Worm (Caenorhabditis elegans): Measurements from ENCODE around the gene csq-1.

Gene csq-1

DNA sequence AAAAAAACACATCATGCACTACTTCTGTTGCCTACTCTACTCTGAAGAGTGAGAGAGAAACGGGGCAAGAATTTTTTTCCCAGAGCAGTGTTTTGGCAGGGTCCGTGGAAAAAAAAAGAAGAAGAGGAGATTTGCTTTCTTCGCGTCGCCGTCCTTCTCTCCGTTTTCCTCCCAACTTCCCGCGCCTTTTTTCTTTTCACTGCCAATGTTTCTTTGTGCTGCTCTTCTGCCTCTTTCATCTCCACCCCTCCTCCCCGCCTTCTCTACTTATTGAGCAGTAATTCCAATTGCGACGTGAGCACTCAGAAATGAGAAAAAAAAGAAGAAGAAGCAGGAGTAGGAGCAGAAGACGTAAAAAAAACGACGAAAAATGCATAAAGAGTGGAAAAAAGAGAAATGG lies 44.7 kb upstream of the csq-1 start (continued):
- peak; percentile 30 for TF ChIP-seq pag-3 (tag; optimal IDR thresholded peaks at IDR 0.05; ENCODE audit: borderline replicate concordance)
- TF ChIP-seq unc-3 (GFP tag; conservative IDR thresholded peaks at IDR 0.05) = no peak
- TF ChIP-seq unc-3 (tag; optimal IDR thresholded peaks at IDR 0.05) = no peak
- TF ChIP-seq mec-3 (tag; optimal IDR thresholded peaks at IDR 0.05; ENCODE audit: borderline replicate concordance) = no peak
- no peak for TF ChIP-seq elt-4 (tag; optimal IDR thresholded peaks at IDR 0.05)
- TF ChIP-seq npax-4 (tag; optimal IDR thresholded peaks at IDR 0.05) = no peak
- no peak for TF ChIP-seq pat-9 (tag; optimal IDR thresholded peaks at IDR 0.05)
- TF ChIP-seq ceh-30 (tag; optimal IDR thresholded peaks at IDR 0.05) = no peak
- no peak for TF ChIP-seq sox-4 (tag; optimal IDR thresholded peaks at IDR 0.05)
- no peak for TF ChIP-seq fkh-6 (tag; optimal IDR thresholded peaks at IDR 0.05)
- no peak for TF ChIP-seq che-1 (tag; optimal IDR thresholded peaks at IDR 0.05)
- no peak for TF ChIP-seq pha-4 (tag; optimal IDR thresholded peaks at IDR 0.05)
- no peak for TF ChIP-seq ama-1 (optimal IDR thresholded peaks at IDR 0.05)
- TF ChIP-seq sdc-2 (tag; optimal IDR thresholded peaks at IDR 0.05) = no peak
- no peak for TF ChIP-seq rnt-1 (tag; optimal IDR thresholded peaks at IDR 0.05)
- TF ChIP-seq pha-2 (tag; optimal IDR thresholded peaks at IDR 0.05) = no peak
- no peak for TF ChIP-seq ceh-48 (tag; optimal IDR thresholded peaks at IDR 0.05)
- no peak for TF ChIP-seq ref-2 (tag; optimal IDR thresholded peaks at IDR 0.05)
- no peak for TF ChIP-seq T23F11.4 (GFP tag; optimal IDR thresholded peaks at IDR 0.05)
- no peak for TF ChIP-seq ceh-6 (GFP tag; optimal IDR thresholded peaks at IDR 0.05)
- TF ChIP-seq ceh-34 (tag; optimal IDR thresholded peaks at IDR 0.05) = peak; percentile 33
- no peak for TF ChIP-seq F13H6.1 (tag; optimal IDR thresholded peaks at IDR 0.05)
- TF ChIP-seq nfya-1 (tag; optimal IDR thresholded peaks at IDR 0.05) = peak; percentile 35
- no peak for TF ChIP-seq dve-1 (tag; optimal IDR thresholded peaks at IDR 0.05)
- TF ChIP-seq pqm-1 (tag; optimal IDR thresholded peaks at IDR 0.05) = no peak
- TF ChIP-seq ceh-9 (tag; optimal IDR thresholded peaks at IDR 0.05) = no peak
- TF ChIP-seq ztf-16 (tag; optimal IDR thresholded peaks at IDR 0.05) = no peak
- no peak for TF ChIP-seq nhr-11 (tag; optimal IDR thresholded peaks at IDR 0.05)
- TF ChIP-seq ahr-1 (tag; optimal IDR thresholded peaks at IDR 0.05) = no peak
- TF ChIP-seq ets-4 (tag; optimal IDR thresholded peaks at IDR 0.05) = no peak
- no peak for TF ChIP-seq elt-2 (tag; optimal IDR thresholded peaks at IDR 0.05)
- TF ChIP-seq K02D7.2 (tag; optimal IDR thresholded peaks at IDR 0.05) = no peak
- no peak for TF ChIP-seq hlh-8 (tag; optimal IDR thresholded peaks at IDR 0.05)
- no peak for TF ChIP-seq tbx-7 (tag; optimal IDR thresholded peaks at IDR 0.05)

DNA sequence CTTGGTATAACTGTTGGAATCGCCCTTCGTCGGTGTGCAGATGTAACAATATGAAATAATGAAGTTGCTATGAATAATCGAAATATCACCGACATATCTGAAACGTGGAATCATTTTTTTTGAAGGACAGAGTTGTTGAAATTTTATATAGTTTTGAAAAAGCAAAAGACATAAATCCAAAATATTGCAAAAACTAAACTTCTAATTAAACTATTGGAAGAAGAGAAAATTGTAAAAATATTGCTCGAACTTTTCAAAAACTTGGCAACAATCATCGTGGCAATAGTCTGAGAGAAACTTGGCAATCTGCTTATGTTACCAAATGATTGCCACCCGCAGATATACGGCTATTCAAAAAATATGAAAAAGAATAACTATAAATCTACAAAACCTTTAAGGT lies 39.3 kb upstream of the csq-1 start, which contains the start of gene F54E4.4:
Gene F54E4.4, minus strand, starts transcription at position 101 of the 400 bp plus-strand sequence.
- TF ChIP-seq ceh-31 (tag; optimal IDR thresholded peaks at IDR 0.05) (no peak), dmd-4 (tag; optimal IDR thresholded peaks at IDR 0.05; ENCODE audit: borderline replicate concordance) (no peak), fkh-6 (tag; optimal IDR thresholded peaks at IDR 0.05) (no peak), rnt-1 (tag; optimal IDR thresholded peaks at IDR 0.05) (no peak), ceh-2 (tag; optimal IDR thresholded peaks at IDR 0.05) (no peak), lin-11 (tag; optimal IDR thresholded peaks at IDR 0.05) (no peak), sox-4 (tag; optimal IDR thresholded peaks at IDR 0.05) (no peak), npax-4 (tag; optimal IDR thresholded peaks at IDR 0.05) (no peak)

- TF ChIP-seq ceh-6 (GFP tag; optimal IDR thresholded peaks at IDR 0.05) = peak; percentile 40
- TF ChIP-seq pros-1 (tag; optimal IDR thresholded peaks at IDR 0.05) = no peak
- TF ChIP-seq syd-9 (tag; optimal IDR thresholded peaks at IDR 0.05) = no peak
- peak; percentile 44 for TF ChIP-seq ceh-14 (tag; optimal IDR thresholded peaks at IDR 0.05)
- peak; percentile 2 for TF ChIP-seq ceh-48 (tag; optimal IDR thresholded peaks at IDR 0.05)
- no peak for TF ChIP-seq ama-1 (optimal IDR thresholded peaks at IDR 0.05)
- TF ChIP-seq fkh-10 (GFP tag; optimal IDR thresholded peaks at IDR 0.05) = peak; percentile 62
- no peak for TF ChIP-seq Y22D7AL.16 (tag; optimal IDR thresholded peaks at IDR 0.05)
- TF ChIP-seq ceh-31 (tag; optimal IDR thresholded peaks at IDR 0.05) = peak; percentile 50
- peak; percentile 100 for TF ChIP-seq unc-42 (tag; optimal IDR thresholded peaks at IDR 0.05)
- no peak for TF ChIP-seq pqm-1 (tag; optimal IDR thresholded peaks at IDR 0.05)
Observed at ce11 chrX:14649224-14649623, 35.5 kb upstream of the csq-1 start.
